Fruit fly (Drosophila melanogaster): Measurements from ENCODE around the gene Actbeta.

- TF ChIP-seq CTCF (optimal IDR thresholded peaks at IDR 0.05) (no peak), CG8478 (optimal IDR thresholded peaks at IDR 0.05) (no peak)
These were observed 51.8 kb downstream of the Actbeta start for dm6 chr4:1032610-1033297.

All from S2 (cell line).